Worm (Caenorhabditis elegans): Measurements from ENCODE around the gene cnk-1.
A peak's percentile ranks its signal among the peaks of the same experiment; 100 is the strongest.
"Not testable (repeated sequence)": the region's sequence is repeated elsewhere in the genome, so short reads cannot be mapped to it uniquely, and the experiment has no call there.

Gene cnk-1

DNA sequence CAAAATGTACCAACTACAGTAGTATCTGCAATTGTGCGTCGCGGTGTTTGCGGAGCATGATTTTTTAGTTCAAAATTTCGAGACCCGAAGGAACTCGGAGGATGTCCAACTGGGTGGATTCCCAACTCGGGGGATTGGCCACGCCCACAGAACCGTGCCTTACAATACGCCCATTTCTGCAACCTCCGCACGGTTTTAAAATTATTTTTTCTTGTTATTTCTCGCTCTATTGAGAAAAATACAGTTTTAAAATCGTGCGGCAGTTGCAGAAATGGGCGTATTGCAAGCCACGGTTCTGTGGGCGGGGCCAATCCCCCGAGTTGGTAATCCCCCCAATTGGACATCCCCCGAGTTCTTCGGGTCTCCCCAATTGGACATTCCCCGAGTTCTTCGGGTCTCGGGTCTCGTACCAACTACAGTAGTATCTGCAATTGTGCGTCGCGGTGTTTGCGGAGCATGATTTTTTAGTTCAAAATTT lies 49.2 kb downstream of the cnk-1 start:
- peak in 1 of 2 experiments; percentile 6 for TF ChIP-seq efl-1 (optimal IDR thresholded peaks at IDR 0.05)
- TF ChIP-seq efl-1 (GFP tag; optimal IDR thresholded peaks at IDR 0.05 in 1 of 2) = not testable (repeated sequence)

DNA sequence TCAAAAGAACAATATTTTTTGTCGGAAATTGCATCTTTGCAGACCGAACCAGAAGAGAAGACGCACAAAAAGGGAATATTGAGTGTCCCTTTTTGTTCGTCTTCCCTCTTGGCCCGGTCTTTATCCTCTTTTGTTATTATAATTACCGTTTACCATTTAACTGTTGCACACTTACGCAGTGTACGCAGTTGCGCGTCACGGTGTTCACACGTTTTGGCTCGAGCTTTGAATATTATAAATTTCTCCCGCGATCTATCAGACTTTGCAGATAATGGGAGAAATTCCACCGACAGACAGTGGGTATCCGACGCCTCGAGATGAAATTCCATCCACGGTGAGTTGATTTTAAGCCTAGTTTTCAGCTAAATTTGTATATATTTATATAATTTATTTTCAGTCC lies 49.7 kb downstream of the cnk-1 start, which contains the start of gene sas-7:
Gene sas-7 (plus strand): TSS at position 232 of the 400 bp plus-strand sequence.
- TF ChIP-seq nhr-71 (tag; optimal IDR thresholded peaks at IDR 0.05) (no peak), lin-15B (tag; optimal IDR thresholded peaks at IDR 0.05) (no peak), nhr-47 (tag; optimal IDR thresholded peaks at IDR 0.05) (no peak), lin-35 (GFP tag; optimal IDR thresholded peaks at IDR 0.05) (peak; percentile 35 to 81), irx-1 (tag; optimal IDR thresholded peaks at IDR 0.05) (no peak), jun-1 (tag; optimal IDR thresholded peaks at IDR 0.05) (no peak), lin-39 (tag; optimal IDR thresholded peaks at IDR 0.05) (no peak), F16B12.6 (tag; optimal IDR thresholded peaks at IDR 0.05) (peak; percentile 77), pag-3 (tag; optimal IDR thresholded peaks at IDR 0.05; ENCODE audit: borderline replicate concordance, insufficient read depth) (no peak), hlh-4 (tag; optimal IDR thresholded peaks at IDR 0.05) (no peak), blmp-1 (tag; optimal IDR thresholded peaks at IDR 0.05) (peak; percentile 22), nhr-11 (tag; optimal IDR thresholded peaks at IDR 0.05) (no peak), dpl-1 (GFP tag; optimal IDR thresholded peaks at IDR 0.05) (peak; percentile 57 to 75 (median 65)), fos-1 (tag; optimal IDR thresholded peaks at IDR 0.05) (no peak), skn-1 (tag; optimal IDR thresholded peaks at IDR 0.05) (no peak), snpc-4 (tag; optimal IDR thresholded peaks at IDR 0.05) (no peak), elt-2 (tag; optimal IDR thresholded peaks at IDR 0.05) (no peak), zag-1 (tag; optimal IDR thresholded peaks at IDR 0.05) (no peak), ztf-4 (tag; optimal IDR thresholded peaks at IDR 0.05) (no peak), tlp-1 (tag; optimal IDR thresholded peaks at IDR 0.05) (no peak), C04F5.9 (tag; optimal IDR thresholded peaks at IDR 0.05) (no peak), egl-13 (tag; optimal IDR thresholded peaks at IDR 0.05) (no peak), mab-9 (GFP tag; IDR thresholded peaks at IDR 0.05) (no peak), unc-130 (tag; optimal IDR thresholded peaks at IDR 0.05) (no peak), ceh-8 (GFP tag; optimal IDR thresholded peaks at IDR 0.05) (no peak), rnt-1 (tag; optimal IDR thresholded peaks at IDR 0.05) (no peak), sup-37 (GFP tag; optimal IDR thresholded peaks at IDR 0.05) (no peak), egl-27 (tag; optimal IDR thresholded peaks at IDR 0.05) (no peak), nhr-237 (tag; optimal IDR thresholded peaks at IDR 0.05) (no peak), lsy-2 (tag; optimal IDR thresholded peaks at IDR 0.05) (peak in 1 of 2 experiments; percentile 1), efl-1 (optimal IDR thresholded peaks at IDR 0.05) (peak in 1 of 2 experiments; percentile 69), efl-1 (GFP tag; optimal IDR thresholded peaks at IDR 0.05 in 1 of 2) (peak; percentile 78 to 97), mdl-1 (tag; optimal IDR thresholded peaks at IDR 0.05) (no peak)

DNA sequence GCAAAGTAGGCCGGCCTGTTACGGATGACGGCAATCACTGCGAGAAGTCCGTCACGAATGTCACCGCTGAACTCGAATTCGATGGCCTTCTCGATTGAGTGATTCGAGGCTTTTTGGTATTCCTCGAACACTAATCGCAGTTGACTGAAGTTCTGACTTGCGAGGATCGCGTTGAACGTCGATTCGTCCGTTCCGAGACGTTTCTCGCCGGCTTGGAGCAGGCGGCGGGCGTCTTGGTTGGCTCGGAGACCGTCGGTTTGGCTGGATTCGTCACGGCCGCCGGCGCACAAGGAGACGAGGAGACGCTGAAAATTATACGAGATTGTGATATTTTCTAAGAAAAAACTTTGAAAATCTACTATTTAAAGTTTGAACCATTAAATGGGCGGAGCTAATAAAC lies 55.3 kb downstream of the cnk-1 start:
- TF ChIP-seq ceh-82 (tag; optimal IDR thresholded peaks at IDR 0.05) = no peak
- TF ChIP-seq ets-5 (GFP tag; IDR thresholded peaks at IDR 0.05) = no peak
- no peak for TF ChIP-seq sox-4 (tag; optimal IDR thresholded peaks at IDR 0.05)
- no peak for TF ChIP-seq efl-1 (optimal IDR thresholded peaks at IDR 0.05)
- TF ChIP-seq efl-1 (GFP tag; optimal IDR thresholded peaks at IDR 0.05 in 1 of 2) = no peak
- TF ChIP-seq C04F5.9 (tag; optimal IDR thresholded peaks at IDR 0.05) = no peak
- TF ChIP-seq lin-35 (GFP tag; optimal IDR thresholded peaks at IDR 0.05) = no peak
- TF ChIP-seq tlp-1 (tag; optimal IDR thresholded peaks at IDR 0.05) = no peak
- TF ChIP-seq zip-4 (GFP tag; optimal IDR thresholded peaks at IDR 0.05) = no peak
- TF ChIP-seq nhr-77 (tag; optimal IDR thresholded peaks at IDR 0.05) = no peak
- TF ChIP-seq dsc-1 (tag; optimal IDR thresholded peaks at IDR 0.05) = no peak

All from whole organism, L1 larva.